Worm (Caenorhabditis elegans): Measurements from ENCODE around the gene emb-27.

- TF ChIP-seq C17E4.6 (GFP tag; IDR thresholded peaks at IDR 0.05), result no peak
- TF ChIP-seq hmg-20 (GFP tag; IDR thresholded peaks at IDR 0.05), result no peak
- no peak for TF ChIP-seq attf-3 (GFP tag; conservative IDR thresholded peaks at IDR 0.05)
- peak; percentile 37 for TF ChIP-seq hrde-1 (tag; optimal IDR thresholded peaks at IDR 0.05; ENCODE audit: borderline replicate concordance)
- no peak for TF ChIP-seq gei-17 (GFP tag; optimal IDR thresholded peaks at IDR 0.05)
- TF ChIP-seq egl-18 (GFP tag; IDR thresholded peaks at IDR 0.05), result no peak
- TF ChIP-seq attf-5 (GFP tag; optimal IDR thresholded peaks at IDR 0.05), result no peak
- TF ChIP-seq ztf-25 (GFP tag; IDR thresholded peaks at IDR 0.05), result 0 out of 2 replicates have a peak, but pooled peaks have one; percentile 29
- TF ChIP-seq athp-1 (tag; optimal IDR thresholded peaks at IDR 0.05), result peak; percentile 8
- TF ChIP-seq atf-7 (tag; optimal IDR thresholded peaks at IDR 0.05), result peak; percentile 7
Observed at ce11 chrII:8144543-8144942, 17.4 kb downstream of the emb-27 start, which contains the start of gene F10B5.2.
